Worm (Caenorhabditis elegans): Measurements from ENCODE around the gene D1086.2.

Gene D1086.2

ce11 chrV:14123176-14123575 is 24.7 kb upstream of the D1086.2 start:
- TF ChIP-seq unc-62 (GFP tag; optimal IDR thresholded peaks at IDR 0.05), result no peak

- TF ChIP-seq unc-62 (GFP tag; optimal IDR thresholded peaks at IDR 0.05), result no peak
Observed at ce11 chrV:14120674-14121073, 22.2 kb upstream of the D1086.2 start.

- TF ChIP-seq unc-62 (GFP tag; optimal IDR thresholded peaks at IDR 0.05), result no peak
Observed at ce11 chrV:14110042-14110441, 11.6 kb upstream of the D1086.2 start, which contains the start of gene H39E23.2. H39E23.2 (plus strand) TSS chrV:14110342.

- TF ChIP-seq unc-62 (GFP tag; optimal IDR thresholded peaks at IDR 0.05), result no peak
Observed at ce11 chrV:14107511-14107910, 9.0 kb upstream of the D1086.2 start, which contains the start of gene H39E23.3. H39E23.3 (plus strand) TSS chrV:14107811.

ce11 chrV:14103970-14104369 is 5.5 kb upstream of the D1086.2 start, which contains the start of gene D1086.9:
D1086.9 (plus strand) TSS chrV:14104270.
- TF ChIP-seq unc-62 (GFP tag; optimal IDR thresholded peaks at IDR 0.05), result no peak

ce11 chrV:14100886-14101285 is 2.4 kb upstream of the D1086.2 start, which contains the start of gene D1086.12:
D1086.12 (plus strand) TSS chrV:14101186.
- TF ChIP-seq unc-62 (GFP tag; optimal IDR thresholded peaks at IDR 0.05), result no peak

- TF ChIP-seq unc-62 (GFP tag; optimal IDR thresholded peaks at IDR 0.05), result no peak
Observed at ce11 chrV:14097358-14097757, 1.1 kb downstream of the D1086.2 start.

ce11 chrV:14094953-14095352 is 3.5 kb downstream of the D1086.2 start:
- no peak for TF ChIP-seq unc-62 (GFP tag; optimal IDR thresholded peaks at IDR 0.05)

ce11 chrV:14094546-14094945 is 3.9 kb downstream of the D1086.2 start:
- no peak for TF ChIP-seq unc-62 (GFP tag; optimal IDR thresholded peaks at IDR 0.05)

ce11 chrV:14093805-14094204 is 4.7 kb downstream of the D1086.2 start, which contains the start of gene D1086.8:
D1086.8 (plus strand) TSS chrV:14094105.
- TF ChIP-seq unc-62 (GFP tag; optimal IDR thresholded peaks at IDR 0.05), result no peak

- TF ChIP-seq unc-62 (GFP tag; optimal IDR thresholded peaks at IDR 0.05), result no peak
Observed at ce11 chrV:14092403-14092802, 6.1 kb downstream of the D1086.2 start, which contains the start of gene D1086.3. D1086.3 (plus strand) TSS chrV:14092792.

- no peak for TF ChIP-seq unc-62 (GFP tag; optimal IDR thresholded peaks at IDR 0.05)
Observed at ce11 chrV:14090309-14090967, 8.0 kb downstream of the D1086.2 start, which contains the start of the genes D1086.5 and him-5. D1086.5 (minus strand) TSS chrV:14090359. him-5 (plus strand) TSS chrV:14090426.

ce11 chrV:14088051-14088450 is 10.4 kb downstream of the D1086.2 start, which contains the start of gene D1086.19:
D1086.19 (plus strand) TSS chrV:14088351.
- no peak for TF ChIP-seq unc-62 (GFP tag; optimal IDR thresholded peaks at IDR 0.05)

ce11 chrV:14085589-14085988 is 12.9 kb downstream of the D1086.2 start, which contains the start of gene D1086.18:
D1086.18 (plus strand) TSS chrV:14085889.
- TF ChIP-seq unc-62 (GFP tag; optimal IDR thresholded peaks at IDR 0.05), result no peak

- TF ChIP-seq unc-62 (GFP tag; optimal IDR thresholded peaks at IDR 0.05), result no peak
Observed at ce11 chrV:14083970-14084369, 14.5 kb downstream of the D1086.2 start, which contains the start of gene D1086.7. D1086.7 (plus strand) TSS chrV:14084270.

- TF ChIP-seq unc-62 (GFP tag; optimal IDR thresholded peaks at IDR 0.05), result no peak
Observed at ce11 chrV:14082453-14082852, 16.0 kb downstream of the D1086.2 start, which contains the start of gene D1086.10. D1086.10 (plus strand) TSS chrV:14082753.

- TF ChIP-seq unc-62 (GFP tag; optimal IDR thresholded peaks at IDR 0.05), result no peak
Observed at ce11 chrV:14079501-14079900, 19.0 kb downstream of the D1086.2 start, which contains the start of gene D1086.6. D1086.6 (plus strand) TSS chrV:14079801.
